Worm (Caenorhabditis elegans): ENCODE results near the gene dph-5.

DNA sequence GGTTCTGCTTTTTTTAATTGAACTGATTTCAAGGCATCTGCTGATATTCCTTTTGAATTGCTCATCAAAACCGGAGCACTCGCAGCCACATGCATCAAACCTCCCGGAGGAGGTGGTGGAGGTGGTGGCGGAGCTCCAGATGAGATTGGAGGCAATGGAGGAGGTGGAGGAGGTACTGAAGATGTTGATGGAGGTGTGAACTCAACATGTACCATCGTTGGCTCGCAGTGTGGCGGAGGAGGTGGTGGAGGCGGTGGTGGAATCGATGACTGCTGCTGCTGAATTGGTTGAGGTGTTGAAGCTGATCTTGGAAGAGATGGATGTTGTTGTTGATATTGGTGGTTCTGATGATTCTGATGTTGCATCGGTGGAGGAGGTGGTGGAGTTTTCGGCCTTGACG is 37.0 kb downstream of the dph-5 start:
- no peak for TF ChIP-seq aly-2 (tag; optimal IDR thresholded peaks at IDR 0.05)
- TF ChIP-seq skn-1 (tag; optimal IDR thresholded peaks at IDR 0.05): no peak
- no peak for TF ChIP-seq nhr-77 (tag; optimal IDR thresholded peaks at IDR 0.05)

Measured in whole organism, L4 larva.